Worm (Caenorhabditis elegans): Measurements from ENCODE around the gene C01G6.4.

C01G6.4 gene

DNA sequence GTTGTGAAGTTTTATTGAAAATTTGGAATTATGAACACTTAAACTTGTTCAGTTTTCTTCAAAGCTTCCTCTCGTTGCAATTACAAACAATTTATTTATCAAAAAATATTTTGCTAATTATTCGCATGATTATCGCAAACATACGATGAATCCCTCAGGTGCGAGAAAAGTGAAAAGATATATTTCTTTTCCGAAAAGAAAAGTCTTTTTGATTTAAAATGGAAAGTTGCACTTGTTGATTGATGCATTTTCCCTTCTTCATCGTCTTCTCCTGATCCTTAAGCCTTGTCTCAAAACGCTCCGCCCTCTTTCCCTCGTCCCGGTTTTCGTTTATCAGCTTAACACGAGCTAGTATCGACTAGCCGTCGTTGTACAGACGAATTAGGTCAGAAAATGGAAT, 40.3 kb downstream of the C01G6.4 start:
- TF ChIP-seq chd-7 (tag; optimal IDR thresholded peaks at IDR 0.05) (no peak), ceh-100 (GFP tag; IDR thresholded peaks at IDR 0.05) (no peak), Y95B8A.8 (GFP tag; IDR thresholded peaks at IDR 0.05) (no peak), atf-7 (tag; optimal IDR thresholded peaks at IDR 0.05) (no peak), madf-6 (GFP tag; IDR thresholded peaks at IDR 0.05) (no peak), nfya-1 (tag; optimal IDR thresholded peaks at IDR 0.05; ENCODE audit: borderline replicate concordance, insufficient read depth) (no peak), ztf-28 (GFP tag; IDR thresholded peaks at IDR 0.05) (no peak), unc-130 (GFP tag; optimal IDR thresholded peaks at IDR 0.05) (no peak), B0019.2 (GFP tag; conservative IDR thresholded peaks at IDR 0.05) (no peak), ZK185.1 (tag; optimal IDR thresholded peaks at IDR 0.05; ENCODE audit: poor library complexity, severe bottlenecking) (no peak), F57C9.4 (tag; optimal IDR thresholded peaks at IDR 0.05) (no peak), dox-1 (GFP tag; IDR thresholded peaks at IDR 0.05) (no peak), D2030.7 (GFP tag; IDR thresholded peaks at IDR 0.05) (no peak), ets-4 (GFP tag; optimal IDR thresholded peaks at IDR 0.05) (no peak), egl-44 (GFP tag; IDR thresholded peaks at IDR 0.05) (no peak), bed-1 (GFP tag; IDR thresholded peaks at IDR 0.05) (no peak), somi-1 (GFP tag; optimal IDR thresholded peaks at IDR 0.05) (no peak), rcor-1 (GFP tag; IDR thresholded peaks at IDR 0.05) (no peak)

DNA sequence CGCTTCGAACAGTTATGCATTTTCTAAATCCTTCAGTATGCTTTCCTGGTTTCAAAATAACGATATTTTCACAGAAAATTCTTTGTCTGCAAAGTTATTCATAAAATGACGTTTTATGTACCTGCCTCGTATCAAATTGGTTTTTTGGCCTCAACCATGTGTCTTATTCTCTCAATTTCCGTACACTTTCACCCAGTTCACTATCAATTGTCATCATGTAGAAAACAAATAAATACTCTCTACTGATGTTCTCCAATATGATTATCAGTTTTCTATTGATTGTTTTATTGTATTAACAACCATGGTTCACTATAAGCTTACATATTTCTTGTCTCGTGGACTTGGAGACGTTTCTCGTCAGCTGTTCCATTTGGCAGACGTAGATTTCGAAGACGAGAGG, 41.6 kb downstream of the C01G6.4 start, which contains the start of gene gst-13:
TSS of gene gst-13 (plus strand) at position 218 of the 400 bp plus-strand sequence.
- TF ChIP-seq F52B5.7 (tag; optimal IDR thresholded peaks at IDR 0.05) (no peak), rpc-1 (optimal IDR thresholded peaks at IDR 0.05) (no peak), rpc-1 (tag; optimal IDR thresholded peaks at IDR 0.05) (no peak), ztf-22 (GFP tag; optimal IDR thresholded peaks at IDR 0.05) (no peak), sdz-38 (tag; optimal IDR thresholded peaks at IDR 0.05) (no peak), nhr-80 (tag; optimal IDR thresholded peaks at IDR 0.05) (peak; percentile 84), tbx-9 (tag; optimal IDR thresholded peaks at IDR 0.05; ENCODE audit: borderline replicate concordance) (no peak)

DNA sequence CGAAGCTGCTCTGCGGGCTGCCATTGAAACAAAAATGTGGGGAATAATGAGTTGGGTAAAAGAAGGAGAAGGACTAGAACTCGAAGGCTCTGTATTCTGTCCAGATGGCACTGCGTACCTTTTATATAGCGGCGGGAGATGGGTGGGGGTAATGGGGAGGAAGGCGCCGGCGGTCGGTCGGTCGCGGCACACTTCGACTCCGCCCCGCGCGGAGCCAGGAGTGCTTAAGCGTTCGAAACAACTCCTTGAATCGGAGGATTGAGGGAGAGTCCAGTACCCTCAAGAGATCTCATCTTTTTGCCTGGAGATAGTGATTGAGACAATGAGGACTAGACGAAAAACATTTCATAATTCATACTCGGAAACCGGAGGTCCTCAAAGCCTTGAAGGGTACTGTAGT, 45.7 kb downstream of the C01G6.4 start, which contains the start of gene abu-14:
TSS of gene abu-14 (minus strand) at position 81 of the 400 bp plus-strand sequence.
- no peak for TF ChIP-seq ztf-3 (GFP tag; optimal IDR thresholded peaks at IDR 0.05)
- peak; percentile 89 for TF ChIP-seq zfh-2 (GFP tag; conservative IDR thresholded peaks at IDR 0.05)
- TF ChIP-seq egrh-3 (GFP tag; IDR thresholded peaks at IDR 0.05): peak; percentile 54; the same call in 1 of the 2 replicates

ce11 chrII:9222969-9223368, 49.9 kb downstream of the C01G6.4 start, which contains the start of gene ZK1067.3:
ZK1067.3 (plus strand) TSS chrII:9223269.
- TF ChIP-seq bed-1 (GFP tag; IDR thresholded peaks at IDR 0.05): no peak
- TF ChIP-seq madf-8 (GFP tag; conservative IDR thresholded peaks at IDR 0.05): no peak
- TF ChIP-seq athp-1 (tag; optimal IDR thresholded peaks at IDR 0.05): no peak
- no peak for TF ChIP-seq Y95B8A.8 (GFP tag; IDR thresholded peaks at IDR 0.05)
- TF ChIP-seq madf-10 (tag; optimal IDR thresholded peaks at IDR 0.05): no peak
- no peak for TF ChIP-seq mes-4 (tag; optimal IDR thresholded peaks at IDR 0.05)
- TF ChIP-seq madf-3 (GFP tag; IDR thresholded peaks at IDR 0.05): no peak
- TF ChIP-seq tbp1 (GFP tag; optimal IDR thresholded peaks at IDR 0.05): no peak
- no peak for TF ChIP-seq somi-1 (GFP tag; optimal IDR thresholded peaks at IDR 0.05)
- no peak for TF ChIP-seq bed-2 (GFP tag; IDR thresholded peaks at IDR 0.05)
- TF ChIP-seq efl-1 (GFP tag; optimal IDR thresholded peaks at IDR 0.05): no peak
- TF ChIP-seq let-607 (tag; optimal IDR thresholded peaks at IDR 0.05): no peak
- TF ChIP-seq ztf-28 (GFP tag; IDR thresholded peaks at IDR 0.05): no peak
